Fruit fly (Drosophila melanogaster) whole organism, wandering third instar larva: ENCODE data around the gene Akh.

ENCODE experiments used
- Abd-B ChIP-seq: fragments of >200 bp; optimal IDR thresholded peaks from 2 replicates; lab custom pipeline; 2017; ENCODE audit warnings: missing biosample characterization, missing genetic modification characterization
- CG32264 ChIP-seq: fragments of 200-800 bp; sonication (Bioruptor generic); optimal IDR thresholded peaks from 2 replicates; lab custom pipeline; 2016; ENCODE audit warnings: missing biosample characterization, missing genetic modification characterization
- CG9705 ChIP-seq: fragments of 200-800 bp; sonication (Bioruptor generic); optimal IDR thresholded peaks from 2 replicates; lab custom pipeline; 2018; ENCODE audit warnings: missing biosample characterization, mild to moderate bottlenecking, missing genetic modification characterization
- Dfd ChIP-seq: fragments of >200 bp; optimal IDR thresholded peaks from 2 replicates; lab custom pipeline; 2017; ENCODE audit warnings: missing biosample characterization, missing genetic modification characterization
- Dif ChIP-seq: fragments of 200-275, 200-300 bp; sonication (Bioruptor generic); optimal IDR thresholded peaks from 2 replicates; lab custom pipeline; 2018; ENCODE audit warnings: missing biosample characterization, missing genetic modification characterization; ENCODE audit not compliant: partially characterized antibody
- GATAd ChIP-seq: sonication (Bioruptor generic); optimal IDR thresholded peaks from 2 replicates; lab custom pipeline; 2016; ENCODE audit warnings: missing biosample characterization, missing genetic modification characterization
- HLH106 ChIP-seq: fragments of 200-800 bp; optimal IDR thresholded peaks from 3 replicates; lab custom pipeline; 2019; ENCODE audit warnings: missing biosample characterization, mild to moderate bottlenecking, missing genetic modification characterization, moderate library complexity
- Hnf4 ChIP-seq: fragments of 200-800 bp; sonication (Bioruptor generic); optimal IDR thresholded peaks from 2 replicates; lab custom pipeline; 2016; ENCODE audit warnings: missing biosample characterization, mild to moderate bottlenecking, missing genetic modification characterization
- Hr78 ChIP-seq: fragments of >200 bp; optimal IDR thresholded peaks from 2 replicates; lab custom pipeline; 2017; ENCODE audit warnings: missing biosample characterization, missing genetic modification characterization
- Jra ChIP-seq: sonication (Bioruptor generic); optimal IDR thresholded peaks from 2 replicates; lab custom pipeline; 2016; ENCODE audit warnings: missing biosample characterization, missing genetic modification characterization
- Myc ChIP-seq: fragments of >200 bp; optimal IDR thresholded peaks from 2 replicates; lab custom pipeline; 2017
- N ChIP-seq: fragments of >200 bp; optimal IDR thresholded peaks from 2 replicates; lab custom pipeline; 2018; ENCODE audit warnings: missing biosample characterization, missing external identifiers, missing genetic modification characterization
- OdsH ChIP-seq: fragments of 200-800 bp; sonication (Bioruptor generic); optimal IDR thresholded peaks from 2 replicates; lab custom pipeline; 2016; ENCODE audit warnings: missing biosample characterization, mild to moderate bottlenecking, missing genetic modification characterization
- Rel ChIP-seq, 2 experiments: fragments of 200-800 bp; sonication (Bioruptor generic) in 1 of 2; optimal IDR thresholded peaks; 2 replicates in 1 of 2; 3 replicates in 1 of 2; lab custom pipeline; 2016 to 2019; ENCODE audit warnings: mild to moderate bottlenecking in 2 of 2, missing biosample characterization in 2 of 2, missing genetic modification characterization in 2 of 2, moderate library complexity in 1 of 2
- Sp1 ChIP-seq: fragments of 200-800 bp; sonication (Bioruptor generic); optimal IDR thresholded peaks from 3 replicates; lab custom pipeline; 2019; ENCODE audit warnings: missing biosample characterization, mild to moderate bottlenecking, missing genetic modification characterization, moderate library complexity
- Vsx2 ChIP-seq: fragments of 200-300, 225-300 bp; sonication (Bioruptor generic); optimal IDR thresholded peaks from 2 replicates; lab custom pipeline; 2018; ENCODE audit warnings: missing biosample characterization, missing genetic modification characterization; ENCODE audit not compliant: partially characterized antibody
- br ChIP-seq: fragments of 200-800 bp; sonication (Bioruptor generic); optimal IDR thresholded peaks from 2 replicates; lab custom pipeline; 2016; ENCODE audit warnings: missing biosample characterization, missing genetic modification characterization
- brk ChIP-seq: fragments of 200-800 bp; sonication (Bioruptor generic); optimal IDR thresholded peaks from 2 replicates; lab custom pipeline; 2016; ENCODE audit warnings: missing biosample characterization, mild to moderate bottlenecking, missing genetic modification characterization
- dl ChIP-seq, 2 experiments: fragments of 175-275, 200-275 bp in 1 of 2; fragments of 200-275 bp in 1 of 2; sonication (Bioruptor generic); optimal IDR thresholded peaks; lab custom pipeline; 2018; ENCODE audit warnings: mild to moderate bottlenecking in 2 of 2, missing biosample characterization in 2 of 2, missing genetic modification characterization in 2 of 2, moderate library complexity in 2 of 2; ENCODE audit not compliant: partially characterized antibody in 2 of 2, insufficient read depth in 1 of 2
- dmrt93B ChIP-seq: fragments of 200-800 bp; sonication (Bioruptor generic); optimal IDR thresholded peaks from 2 replicates; lab custom pipeline; 2018; ENCODE audit warnings: missing biosample characterization, mild to moderate bottlenecking, missing genetic modification characterization
- dsf ChIP-seq: sonication (Bioruptor generic); optimal IDR thresholded peaks from 2 replicates; lab custom pipeline; 2016; ENCODE audit warnings: missing biosample characterization, missing genetic modification characterization, borderline replicate concordance
- ey ChIP-seq: fragments of 200-800 bp; sonication (Bioruptor generic); optimal IDR thresholded peaks from 2 replicates; lab custom pipeline; 2016; ENCODE audit warnings: missing biosample characterization, missing genetic modification characterization
- foxo ChIP-seq, 2 experiments: fragments of 200-800 bp; sonication (Bioruptor generic); optimal IDR thresholded peaks; 2 replicates in 1 of 2; 3 replicates in 1 of 2; lab custom pipeline; 2016 to 2017; ENCODE audit warnings: missing biosample characterization in 2 of 2, missing genetic modification characterization in 2 of 2
- fru ChIP-seq: fragments of 200-800 bp; sonication (Bioruptor generic); optimal IDR thresholded peaks from 3 replicates; lab custom pipeline; 2016; ENCODE audit warnings: missing biosample characterization, mild to moderate bottlenecking, missing genetic modification characterization
- h ChIP-seq: fragments of 200-800 bp; sonication (Bioruptor generic); optimal IDR thresholded peaks from 3 replicates; lab custom pipeline; 2016; ENCODE audit warnings: missing biosample characterization, mild to moderate bottlenecking, missing genetic modification characterization
- jim ChIP-seq: fragments of 175-275, 200-325 bp; sonication (Bioruptor generic); optimal IDR thresholded peaks from 2 replicates; lab custom pipeline; 2016; ENCODE audit warnings: missing biosample characterization, mild to moderate bottlenecking, missing genetic modification characterization
- psq ChIP-seq: fragments of 200-800 bp; sonication (Bioruptor generic); optimal IDR thresholded peaks from 3 replicates; lab custom pipeline; 2017; ENCODE audit warnings: missing biosample characterization, mild to moderate bottlenecking, missing genetic modification characterization, moderate library complexity
- rgr ChIP-seq: fragments of 200-800 bp; sonication (Bioruptor generic); optimal IDR thresholded peaks from 3 replicates; lab custom pipeline; 2016; ENCODE audit warnings: missing biosample characterization, mild to moderate bottlenecking, missing genetic modification characterization
- sage ChIP-seq: fragments of 200-800 bp; sonication (Bioruptor generic); optimal IDR thresholded peaks from 2 replicates; lab custom pipeline; 2016; ENCODE audit warnings: missing biosample characterization, mild to moderate bottlenecking, missing genetic modification characterization
- sv ChIP-seq: fragments of 200-800 bp; sonication (Bioruptor generic); optimal IDR thresholded peaks from 3 replicates; lab custom pipeline; 2016; ENCODE audit warnings: missing biosample characterization, missing genetic modification characterization
- tai ChIP-seq: sonication (Bioruptor generic); optimal IDR thresholded peaks from 2 replicates; lab custom pipeline; 2016; ENCODE audit warnings: missing biosample characterization, missing genetic modification characterization
- woc ChIP-seq: sonication (Bioruptor generic); optimal IDR thresholded peaks from 2 replicates; lab custom pipeline; 2016; ENCODE audit warnings: missing biosample characterization, mild to moderate bottlenecking, missing genetic modification characterization

The Akh gene

DNA sequence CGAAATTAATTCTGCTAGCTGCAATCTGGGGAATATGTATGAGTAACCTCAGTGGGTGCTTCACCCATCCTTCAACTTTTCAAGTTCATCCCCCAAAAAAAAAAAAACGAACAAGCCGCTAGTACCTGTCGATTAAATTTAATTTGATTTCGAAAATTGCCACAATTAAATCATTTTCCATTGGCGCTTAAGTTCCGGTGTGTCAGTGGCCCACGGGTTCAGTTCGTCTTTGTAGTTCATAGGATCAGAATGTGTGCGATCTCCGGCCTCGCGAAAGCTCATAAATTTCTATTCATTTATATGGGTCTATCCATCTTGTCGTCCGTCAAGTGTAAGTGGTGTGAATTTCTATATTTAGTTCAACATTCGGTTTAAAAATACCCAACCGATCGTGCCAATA, 797 bp downstream of the Akh start, which contains the start of gene CG32260:
TSS of gene CG32260 (plus strand) at position 301 of the 400 bp plus-strand sequence.
- TF ChIP-seq dsf (GFP tag; lab: Kevin White, UChicago) = no peak
- no peak for TF ChIP-seq Sp1 (GFP tag; lab: Kevin White, UChicago)
- no peak for TF ChIP-seq CG9705 (GFP tag; lab: Kevin White, UChicago)
- no peak for TF ChIP-seq Hnf4 (GFP tag; lab: Kevin White, UChicago)
- no peak for TF ChIP-seq CG32264 (GFP tag; lab: Kevin White, UChicago)
- TF ChIP-seq br = no peak
- TF ChIP-seq dl (GFP tag; optimal IDR thresholded peaks at IDR 0.05; lab: Kevin White, UChicago; ENCODE audit: insufficient read depth in 1 of 2, partially characterized antibody in 2 of 2) = no peak
- no peak for TF ChIP-seq Dfd (GFP tag; lab: Kevin White, UChicago)
- no peak for TF ChIP-seq GATAd (GFP tag; lab: Kevin White, UChicago)
- TF ChIP-seq N (GFP tag; lab: Kevin White, UChicago) = no peak
- TF ChIP-seq ey (GFP tag; lab: Kevin White, UChicago) = no peak
- no peak for TF ChIP-seq Vsx2 (GFP tag; lab: Kevin White, UChicago)
- no peak for TF ChIP-seq h
- no peak for TF ChIP-seq psq
- TF ChIP-seq sv (GFP tag; lab: Kevin White, UChicago) = no peak

DNA sequence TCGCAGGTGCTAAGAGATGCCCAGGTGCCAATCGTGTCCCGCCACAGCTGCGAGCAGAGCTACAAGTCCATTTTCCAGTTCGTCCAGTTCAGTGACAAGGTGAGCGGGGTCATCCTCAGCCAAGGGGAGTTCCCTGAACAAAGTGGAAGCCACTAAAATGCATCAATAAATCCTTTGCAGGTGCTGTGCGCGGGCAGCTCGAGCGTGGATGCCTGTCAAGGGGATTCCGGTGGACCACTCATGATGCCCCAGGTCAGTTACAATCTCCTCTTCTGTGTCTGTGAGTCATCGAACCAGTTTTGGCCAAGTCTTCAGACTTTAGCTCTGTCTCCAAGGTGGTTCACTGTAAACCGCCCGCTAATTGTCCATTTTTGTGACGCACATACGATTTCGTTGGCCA, 4.0 kb downstream of the Akh start:
- no peak for TF ChIP-seq Rel (GFP tag; optimal IDR thresholded peaks at IDR 0.05; lab: Kevin White, UChicago)
- peak; percentile 76 for TF ChIP-seq Rel (tag; optimal IDR thresholded peaks at IDR 0.05; lab: Kevin White, UChicago)
- no peak for TF ChIP-seq CG32264 (GFP tag; lab: Kevin White, UChicago)

DNA sequence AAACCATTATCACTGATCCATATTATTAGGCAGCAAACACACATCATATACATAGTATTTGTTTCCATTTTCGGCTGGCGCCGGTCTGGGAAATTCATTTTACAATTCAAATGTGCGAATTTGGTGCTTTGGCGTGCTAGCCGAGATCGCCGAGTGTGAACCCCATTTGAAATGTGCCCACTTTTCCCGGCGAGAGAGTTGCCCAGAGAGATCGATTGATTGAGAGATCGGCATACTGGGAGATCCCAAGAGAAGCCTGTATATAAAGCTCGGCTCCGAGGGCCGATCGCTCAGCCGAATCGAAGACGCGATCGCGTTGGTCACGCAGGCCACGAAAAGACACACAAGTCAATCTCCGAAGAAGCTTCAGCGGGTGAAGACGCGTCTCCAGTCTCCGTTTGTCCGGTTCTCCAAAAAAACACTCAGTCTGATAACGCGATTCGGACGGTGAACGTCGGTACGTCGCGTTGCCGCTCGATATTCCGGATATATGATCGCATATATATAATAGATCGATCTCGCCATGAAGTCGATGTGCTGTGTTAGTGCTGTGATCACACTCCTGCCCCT, 7.2 kb downstream of the Akh start, which contains the start of gene CG1299:
TSS of gene CG1299 (plus strand) at position 291 of the 570 bp plus-strand sequence.
- TF ChIP-seq Jra (no peak), br (peak; percentile 9), jim (GFP tag; lab: Kevin White, UChicago) (peak; percentile 13), Dif (peak; percentile 35), Hr78 (GFP tag; lab: Kevin White, UChicago) (no peak), h (peak; percentile 20), fru (peak; percentile 24), Rel (GFP tag; optimal IDR thresholded peaks at IDR 0.05; lab: Kevin White, UChicago) (no peak), Rel (tag; optimal IDR thresholded peaks at IDR 0.05; lab: Kevin White, UChicago) (peak; percentile 93), dl (GFP tag; optimal IDR thresholded peaks at IDR 0.05; lab: Kevin White, UChicago; ENCODE audit: insufficient read depth in 1 of 2, partially characterized antibody in 2 of 2) (peak in 1 of 2 experiments; percentile 44), Vsx2 (GFP tag; lab: Kevin White, UChicago) (peak; percentile 10)
- TF ChIP-seq, all 38 proteins: peak for 8

DNA sequence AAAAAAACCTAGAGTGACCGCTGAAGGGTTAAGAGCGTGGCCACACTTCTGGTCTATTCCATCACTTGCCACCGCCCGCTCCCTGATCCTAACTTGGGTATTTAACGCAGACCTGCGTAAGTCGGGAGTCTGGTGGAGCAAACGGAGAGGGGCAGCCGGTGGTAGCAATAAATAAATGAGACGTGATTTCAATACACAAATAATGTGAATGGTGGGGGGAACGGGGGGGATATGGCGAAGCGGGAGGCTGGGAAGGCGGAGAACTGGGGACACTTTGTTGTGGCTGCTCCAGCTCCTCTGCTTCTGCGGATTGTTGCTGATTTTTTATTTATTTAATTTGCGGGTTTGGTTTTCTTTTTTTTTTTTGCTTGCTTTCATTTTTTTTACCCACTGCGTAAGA, 16.6 kb downstream of the Akh start:
- TF ChIP-seq woc (no peak), dmrt93B (GFP tag; lab: Kevin White, UChicago) (no peak), Abd-B (GFP tag; lab: Kevin White, UChicago) (no peak), GATAd (GFP tag; lab: Kevin White, UChicago) (no peak)
- TF ChIP-seq, all 38 proteins: peak for 0

DNA sequence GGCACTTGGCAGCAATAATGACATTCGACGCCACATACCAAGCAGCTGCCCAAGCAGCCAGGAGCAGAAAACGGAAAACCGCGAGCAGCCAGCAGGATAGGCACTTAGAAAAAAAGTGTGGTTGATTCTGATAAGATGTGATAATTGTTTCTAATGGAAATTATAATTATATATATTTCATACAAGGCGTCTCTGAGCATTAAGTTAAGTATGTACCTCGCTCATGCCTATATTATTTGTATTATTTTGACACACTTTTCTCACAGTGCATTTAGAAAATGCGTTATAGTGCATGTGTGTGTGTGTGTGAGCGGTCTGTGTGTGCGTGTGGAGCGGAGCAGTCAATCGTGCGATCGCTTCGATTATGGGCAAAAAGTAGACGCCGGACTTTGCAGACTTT, 17.1 kb downstream of the Akh start:
- TF ChIP-seq CG32264 (GFP tag; lab: Kevin White, UChicago) (no peak), dl (GFP tag; optimal IDR thresholded peaks at IDR 0.05; lab: Kevin White, UChicago; ENCODE audit: insufficient read depth in 1 of 2, partially characterized antibody in 2 of 2) (no peak), Rel (GFP tag; optimal IDR thresholded peaks at IDR 0.05; lab: Kevin White, UChicago) (no peak), Rel (tag; optimal IDR thresholded peaks at IDR 0.05; lab: Kevin White, UChicago) (no peak), psq (peak; percentile 38), brk (GFP tag; lab: Kevin White, UChicago) (peak; percentile 60), N (GFP tag; lab: Kevin White, UChicago) (no peak), foxo (GFP tag; optimal IDR thresholded peaks at IDR 0.05; lab: Kevin White, UChicago) (peak in 1 of 2 experiments; percentile 70), tai (no peak), Dif (no peak), Hnf4 (GFP tag; lab: Kevin White, UChicago) (peak; percentile 37), sage (GFP tag; lab: Kevin White, UChicago) (peak; percentile 40), h (peak; percentile 76), HLH106 (peak; percentile 78), rgr (GFP tag; lab: Kevin White, UChicago) (peak; percentile 75), Sp1 (GFP tag; lab: Kevin White, UChicago) (peak; percentile 72), woc (peak; percentile 19), br (peak; percentile 54), fru (peak; percentile 67), dmrt93B (GFP tag; lab: Kevin White, UChicago) (peak; percentile 34), Hr78 (GFP tag; lab: Kevin White, UChicago) (no peak), Myc (lab: Kevin White, UChicago) (no peak), CG9705 (GFP tag; lab: Kevin White, UChicago) (peak; percentile 38), OdsH (GFP tag; lab: Kevin White, UChicago) (peak; percentile 49), ey (GFP tag; lab: Kevin White, UChicago) (peak; percentile 61), Vsx2 (GFP tag; lab: Kevin White, UChicago) (no peak), sv (GFP tag; lab: Kevin White, UChicago) (no peak)
